Fruit fly (Drosophila melanogaster) whole organism, prepupa: ENCODE measurements around the gene Ccdc114.

Experiments
- CG10669 ChIP-seq: fragments of 200-800 bp; sonication (Bioruptor generic); optimal IDR thresholded peaks from 3 replicates; lab custom pipeline; 2018; ENCODE audit warnings: missing biosample characterization, mild to moderate bottlenecking, missing genetic modification characterization, moderate library complexity
- CG11294 ChIP-seq: fragments of 200-800 bp; sonication (Bioruptor generic); IDR thresholded peaks from 2 replicates; pipeline ENCODE4 v1.3.6; 2022; ENCODE audit warnings: missing biosample characterization, missing genetic modification characterization
- CG32006 ChIP-seq: fragments of 200-800 bp; sonication (Bioruptor generic); optimal IDR thresholded peaks from 3 replicates; lab custom pipeline; 2017; ENCODE audit warnings: missing biosample characterization, mild to moderate bottlenecking, missing genetic modification characterization
- Sox102F ChIP-seq: fragments of 200-800 bp; sonication (Bioruptor generic); optimal IDR thresholded peaks from 2 replicates; lab custom pipeline; 2016; ENCODE audit warnings: missing biosample characterization, mild to moderate bottlenecking, missing genetic modification characterization
- Sox15 ChIP-seq: fragments of 200-800 bp; sonication (Bioruptor generic); optimal IDR thresholded peaks from 3 replicates; lab custom pipeline; 2016; ENCODE audit warnings: missing biosample characterization, missing genetic modification characterization
- acj6 ChIP-seq: fragments of 200-800 bp; sonication (Bioruptor generic); optimal IDR thresholded peaks from 3 replicates; lab custom pipeline; 2016; ENCODE audit warnings: missing biosample characterization, missing genetic modification characterization
- cyc ChIP-seq: fragments of 200-800 bp; sonication (Bioruptor generic); optimal IDR thresholded peaks from 3 replicates; lab custom pipeline; 2016; ENCODE audit warnings: missing biosample characterization, missing genetic modification characterization
- fd85E ChIP-seq: fragments of 200-800 bp; sonication (Bioruptor generic); optimal IDR thresholded peaks from 3 replicates; lab custom pipeline; 2016; ENCODE audit warnings: missing biosample characterization, missing genetic modification characterization
- net ChIP-seq: fragments of 200-800 bp; sonication (Bioruptor generic); optimal IDR thresholded peaks from 3 replicates; lab custom pipeline; 2016; ENCODE audit warnings: missing biosample characterization, missing genetic modification characterization

dm6 chr3R:16647716-16648016 is 23.1 kb upstream of the Ccdc114 start:
- TF ChIP-seq CG32006 (GFP tag; lab: Kevin White, UChicago) = no peak
- no peak for TF ChIP-seq fd85E (GFP tag; lab: Kevin White, UChicago)
- no peak for TF ChIP-seq acj6
- no peak for TF ChIP-seq CG11294 (GFP tag; lab: Robert Waterston, UW)
- TF ChIP-seq cyc = no peak
- no peak for TF ChIP-seq CG10669 (GFP tag; lab: Kevin White, UChicago)
- no peak for TF ChIP-seq Sox15 (GFP tag; lab: Kevin White, UChicago)
- no peak for TF ChIP-seq net (GFP tag; lab: Kevin White, UChicago)
- TF ChIP-seq Sox102F = no peak
